Fruit fly (Drosophila melanogaster) whole organism, prepupa: Measurements from ENCODE around the gene Snx27.

Experiments
- Blimp-1 ChIP-seq: fragments of 200-800 bp; sonication (Bioruptor generic); optimal IDR thresholded peaks from 3 replicates; lab custom pipeline; 2017; ENCODE audit warnings: missing biosample characterization, missing genetic modification characterization, mild to moderate bottlenecking, moderate library complexity, missing genetic modification reagents
- CG10631 ChIP-seq: fragments of 200-800 bp; sonication (Bioruptor generic); optimal IDR thresholded peaks from 2 replicates; lab custom pipeline; 2016; ENCODE audit warnings: missing biosample characterization, missing genetic modification characterization
- CG11762 ChIP-seq: fragments of 200-800 bp; sonication (Bioruptor generic); optimal IDR thresholded peaks from 3 replicates; lab custom pipeline; 2016; ENCODE audit warnings: missing biosample characterization, missing genetic modification characterization; ENCODE audit not compliant: insufficient read depth
- CG11902 ChIP-seq: fragments of 200-800 bp; sonication (Bioruptor generic); optimal IDR thresholded peaks from 3 replicates; lab custom pipeline; 2016; ENCODE audit warnings: missing biosample characterization, missing genetic modification characterization
- CG15336 ChIP-seq: fragments of 200-800 bp; sonication (Bioruptor generic); IDR thresholded peaks from 2 replicates; pipeline ENCODE4 v1.3.6; 2022; ENCODE audit warnings: missing biosample characterization, missing genetic modification characterization
- CG1621 ChIP-seq: fragments of 200-800 bp; sonication (Bioruptor generic); optimal IDR thresholded peaks from 3 replicates; lab custom pipeline; 2018; ENCODE audit warnings: missing biosample characterization, mild to moderate bottlenecking, missing genetic modification characterization
- CG31627 ChIP-seq: fragments of 200-800 bp; sonication (Bioruptor generic); optimal IDR thresholded peaks from 3 replicates; lab custom pipeline; 2016; ENCODE audit warnings: missing biosample characterization, missing genetic modification characterization
- CG32006 ChIP-seq: fragments of 200-800 bp; sonication (Bioruptor generic); optimal IDR thresholded peaks from 3 replicates; lab custom pipeline; 2017; ENCODE audit warnings: missing biosample characterization, mild to moderate bottlenecking, missing genetic modification characterization
- CG4318 ChIP-seq: fragments of 200-800 bp; sonication (Bioruptor generic); optimal IDR thresholded peaks from 3 replicates; lab custom pipeline; 2017; ENCODE audit warnings: missing biosample characterization, mild to moderate bottlenecking, missing genetic modification characterization
- CG6276 ChIP-seq: fragments of 200-800 bp; sonication (Bioruptor generic); optimal IDR thresholded peaks from 2 replicates; lab custom pipeline; 2017; ENCODE audit warnings: missing biosample characterization, mild to moderate bottlenecking, missing genetic modification characterization
- CG6792 ChIP-seq: fragments of 200-800 bp; sonication (Bioruptor generic); optimal IDR thresholded peaks from 3 replicates; lab custom pipeline; 2016; ENCODE audit warnings: missing biosample characterization, missing genetic modification characterization
- CG6808 ChIP-seq: fragments of 200-800 bp; sonication (Bioruptor generic); optimal IDR thresholded peaks from 3 replicates; lab custom pipeline; 2017; ENCODE audit warnings: missing biosample characterization, missing genetic modification characterization, mild to moderate bottlenecking, moderate library complexity, missing genetic modification reagents
- CG6854 ChIP-seq: fragments of 200-800 bp; sonication (Bioruptor generic); optimal IDR thresholded peaks from 2 replicates; lab custom pipeline; 2017; ENCODE audit warnings: missing biosample characterization, mild to moderate bottlenecking, missing genetic modification characterization
- CG8319 ChIP-seq: fragments of 200-800 bp; sonication (Bioruptor generic); optimal IDR thresholded peaks from 3 replicates; lab custom pipeline; 2016; ENCODE audit warnings: missing biosample characterization, missing genetic modification characterization
- CG8632 ChIP-seq: fragments of 200-800 bp; sonication (Bioruptor generic); optimal IDR thresholded peaks from 3 replicates; lab custom pipeline; 2016; ENCODE audit warnings: missing biosample characterization, missing genetic modification characterization
- CG9139 ChIP-seq: fragments of 200-800 bp; sonication (Bioruptor generic); optimal IDR thresholded peaks from 3 replicates; lab custom pipeline; 2017; ENCODE audit warnings: missing biosample characterization, mild to moderate bottlenecking, missing genetic modification characterization
- Eip75B ChIP-seq: fragments of 200-800 bp; sonication (Bioruptor generic); optimal IDR thresholded peaks from 3 replicates; lab custom pipeline; 2016; ENCODE audit warnings: missing biosample characterization, missing genetic modification characterization
- Eip78C ChIP-seq: fragments of 200-800 bp; sonication (Bioruptor generic); peaks from one replicate; lab custom pipeline; 2016; ENCODE audit warnings: missing biosample characterization, missing genetic modification characterization
- Ets21C ChIP-seq: fragments of 200-800 bp; sonication (Bioruptor generic); optimal IDR thresholded peaks from 3 replicates; lab custom pipeline; 2016; ENCODE audit warnings: missing biosample characterization, missing genetic modification characterization
- Ets96B ChIP-seq: fragments of 200-800 bp; optimal IDR thresholded peaks from 2 replicates; lab custom pipeline; 2019; ENCODE audit warnings: missing biosample characterization, mild to moderate bottlenecking, missing genetic modification characterization, moderate library complexity
- Gug ChIP-seq: fragments of 200-800 bp; sonication (Bioruptor generic); IDR thresholded peaks from 2 replicates; pipeline ENCODE4 v1.3.6; 2022; ENCODE audit warnings: missing biosample characterization, missing genetic modification characterization
- Hr38 ChIP-seq: sonication (Bioruptor generic); optimal IDR thresholded peaks from 2 replicates; lab custom pipeline; 2016; ENCODE audit warnings: missing biosample characterization, missing genetic modification characterization
- Hr39 ChIP-seq: fragments of 200-800 bp; sonication (Bioruptor generic); optimal IDR thresholded peaks from 2 replicates; lab custom pipeline; 2016; ENCODE audit warnings: missing biosample characterization, missing genetic modification characterization
- Lpt ChIP-seq: fragments of 200-800 bp; sonication (Bioruptor generic); optimal IDR thresholded peaks from 3 replicates; lab custom pipeline; 2016; ENCODE audit warnings: missing biosample characterization, missing genetic modification characterization
- OdsH ChIP-seq: fragments of 200-800 bp; sonication (Bioruptor generic); optimal IDR thresholded peaks from 3 replicates; lab custom pipeline; 2016; ENCODE audit warnings: missing biosample characterization, missing genetic modification characterization
- cyc ChIP-seq: fragments of 200-800 bp; sonication (Bioruptor generic); optimal IDR thresholded peaks from 3 replicates; lab custom pipeline; 2016; ENCODE audit warnings: missing biosample characterization, missing genetic modification characterization
- dac ChIP-seq: fragments of 200-800 bp; sonication (Bioruptor generic); optimal IDR thresholded peaks from 2 replicates; lab custom pipeline; 2017; ENCODE audit warnings: missing biosample characterization, mild to moderate bottlenecking, missing genetic modification characterization
- dsx ChIP-seq: fragments of 200-800 bp; optimal IDR thresholded peaks from 3 replicates; lab custom pipeline; 2019; ENCODE audit warnings: missing biosample characterization, mild to moderate bottlenecking, missing genetic modification characterization, moderate library complexity; ENCODE audit not compliant: poor library complexity, severe bottlenecking
- eg ChIP-seq: fragments of 200-800 bp; sonication (Bioruptor generic); IDR thresholded peaks from 3 replicates; pipeline ENCODE4 v1.3.6; 2022; ENCODE audit warnings: missing biosample characterization, missing genetic modification characterization
- esn ChIP-seq: fragments of 200-800 bp; sonication (Bioruptor generic); optimal IDR thresholded peaks from 2 replicates; lab custom pipeline; 2016; ENCODE audit warnings: missing biosample characterization, mild to moderate bottlenecking, missing genetic modification characterization, moderate library complexity
- fd85E ChIP-seq: fragments of 200-800 bp; sonication (Bioruptor generic); optimal IDR thresholded peaks from 3 replicates; lab custom pipeline; 2016; ENCODE audit warnings: missing biosample characterization, missing genetic modification characterization
- salr ChIP-seq, 2 experiments: fragments of 200-800 bp; sonication (Bioruptor generic); optimal IDR thresholded peaks; 3 replicates each; lab custom pipeline; 2016 to 2018; ENCODE audit warnings: missing biosample characterization in 2 of 2, missing genetic modification characterization in 2 of 2, mild to moderate bottlenecking in 1 of 2
- spab ChIP-seq: fragments of 200-800 bp; sonication (Bioruptor generic); optimal IDR thresholded peaks from 2 replicates; lab custom pipeline; 2017; ENCODE audit warnings: missing biosample characterization, mild to moderate bottlenecking, missing genetic modification characterization, missing genetic modification reagents
- ss ChIP-seq, 2 experiments: fragments of 200-800 bp; sonication (Bioruptor generic); optimal IDR thresholded peaks; 2 replicates in 1 of 2; 3 replicates in 1 of 2; lab custom pipeline; 2017 to 2018; ENCODE audit warnings: mild to moderate bottlenecking in 2 of 2, missing biosample characterization in 2 of 2, missing genetic modification characterization in 2 of 2, moderate library complexity in 1 of 2
- svp ChIP-seq: fragments of 200-800 bp; sonication (Bioruptor generic); peaks from one replicate; lab custom pipeline; 2016; ENCODE audit warnings: missing biosample characterization, missing genetic modification characterization
- topi ChIP-seq: fragments of 200-800 bp; sonication (Bioruptor generic); optimal IDR thresholded peaks from 3 replicates; lab custom pipeline; 2016; ENCODE audit warnings: missing biosample characterization, missing genetic modification characterization

Gene Snx27

DNA sequence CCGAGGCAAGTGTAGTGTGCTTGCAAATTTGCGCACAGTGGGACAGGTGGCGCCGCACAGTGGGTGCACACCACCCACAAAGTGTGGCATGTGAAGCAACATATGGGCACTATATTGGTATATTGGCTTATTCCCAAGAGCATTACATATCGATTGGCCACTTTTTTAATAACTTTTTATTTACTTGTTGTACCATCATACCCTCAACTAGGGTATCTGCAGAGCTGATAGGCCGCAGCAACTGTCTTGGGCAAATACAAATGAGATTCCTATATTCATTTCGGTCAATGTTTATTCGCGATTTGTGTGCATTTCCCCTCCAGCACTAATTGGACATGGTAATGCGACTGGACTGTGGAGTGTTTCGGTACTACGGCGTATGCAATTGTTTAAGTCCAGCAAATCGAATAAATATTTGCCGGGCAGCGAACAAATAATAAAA lies 13.1 kb downstream of the Snx27 start (continued):
- TF ChIP-seq CG10631 (peak; percentile 87), esn (GFP tag; lab: Kevin White, UChicago) (peak; percentile 76), CG11902 (GFP tag; lab: Kevin White, UChicago) (peak; percentile 59), Ets21C (GFP tag; lab: Kevin White, UChicago) (peak; percentile 46), Hr38 (GFP tag; lab: Kevin White, UChicago) (peak; percentile 28), Eip75B (peak; percentile 87), CG31627 (GFP tag; lab: Kevin White, UChicago) (peak; percentile 63), CG9139 (GFP tag; lab: Kevin White, UChicago) (no peak), svp (GFP tag; lab: Kevin White, UChicago) (peak; percentile 86), dsx (peak; percentile 58), CG1621 (peak; percentile 73), CG6276 (GFP tag; lab: Kevin White, UChicago) (peak; percentile 87), CG4318 (peak; percentile 89), fd85E (GFP tag; lab: Kevin White, UChicago) (peak; percentile 34), Eip78C (GFP tag; lab: Kevin White, UChicago) (peak; percentile 96), CG6854 (GFP tag; lab: Kevin White, UChicago) (no peak), Lpt (GFP tag; lab: Kevin White, UChicago) (peak; percentile 91), CG6808 (GFP tag; lab: Kevin White, UChicago) (peak; percentile 69), salr (GFP tag; optimal IDR thresholded peaks at IDR 0.05; lab: Kevin White, UChicago) (peak; percentile 72 to 89), spab (GFP tag; lab: Kevin White, UChicago) (peak; percentile 68), eg (GFP tag; lab: Robert Waterston, UW) (peak; percentile 94), Ets96B (tag; lab: Kevin White, UChicago) (peak; percentile 78), topi (GFP tag; lab: Kevin White, UChicago) (peak; percentile 78), cyc (peak; percentile 73), CG8632 (GFP tag; lab: Kevin White, UChicago) (peak; percentile 77), Hr39 (peak; percentile 76), CG8319 (GFP tag; lab: Kevin White, UChicago) (peak; percentile 68), ss (GFP tag; optimal IDR thresholded peaks at IDR 0.05; lab: Kevin White, UChicago) (peak; percentile 27 to 62), OdsH (GFP tag; lab: Kevin White, UChicago) (peak; percentile 90)

DNA sequence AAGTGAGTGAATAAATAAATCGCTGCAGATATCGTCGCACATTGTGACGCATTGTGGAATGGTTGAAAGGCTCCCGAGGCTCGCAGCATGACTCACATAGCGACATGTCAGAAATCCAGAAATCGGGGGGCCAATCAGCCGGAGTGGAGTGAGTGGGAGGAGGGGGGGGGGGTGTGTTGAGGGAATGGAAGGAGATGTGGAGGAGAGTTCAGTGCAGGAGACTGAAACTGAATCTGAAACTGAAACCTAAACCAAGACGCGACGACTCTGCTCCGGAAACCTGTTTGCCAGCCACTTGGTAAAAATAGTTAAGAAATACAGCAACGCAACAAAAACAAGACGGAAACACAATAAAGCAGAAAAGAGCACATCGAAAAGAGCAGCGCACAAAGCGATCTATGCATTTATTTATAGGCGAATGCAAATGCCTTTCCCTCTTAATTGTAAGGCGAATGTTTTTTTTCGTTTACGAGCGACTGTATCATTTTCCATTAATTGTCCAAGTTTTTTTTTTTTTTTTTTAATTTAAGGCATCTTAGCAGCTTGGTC lies 13.6 kb downstream of the Snx27 start:
- peak in 1 of 2 experiments; percentile 57 for TF ChIP-seq ss (GFP tag; optimal IDR thresholded peaks at IDR 0.05; lab: Kevin White, UChicago)
- TF ChIP-seq CG32006 (GFP tag; lab: Kevin White, UChicago) = no peak
- TF ChIP-seq Blimp-1 = peak; percentile 31
- no peak for TF ChIP-seq dac (GFP tag; lab: Kevin White, UChicago)
- peak; percentile 77 for TF ChIP-seq CG1621
- TF ChIP-seq CG15336 (GFP tag; lab: Robert Waterston, UW) = no peak
- TF ChIP-seq CG6854 (GFP tag; lab: Kevin White, UChicago) = no peak
- no peak for TF ChIP-seq CG11762
- TF ChIP-seq Eip78C (GFP tag; lab: Kevin White, UChicago) = no peak
- TF ChIP-seq CG6792 (GFP tag; lab: Kevin White, UChicago) = no peak
- TF ChIP-seq CG6808 (GFP tag; lab: Kevin White, UChicago) = peak; percentile 52
- no peak for TF ChIP-seq fd85E (GFP tag; lab: Kevin White, UChicago)
- TF ChIP-seq, all 60 proteins: peak for 4

DNA sequence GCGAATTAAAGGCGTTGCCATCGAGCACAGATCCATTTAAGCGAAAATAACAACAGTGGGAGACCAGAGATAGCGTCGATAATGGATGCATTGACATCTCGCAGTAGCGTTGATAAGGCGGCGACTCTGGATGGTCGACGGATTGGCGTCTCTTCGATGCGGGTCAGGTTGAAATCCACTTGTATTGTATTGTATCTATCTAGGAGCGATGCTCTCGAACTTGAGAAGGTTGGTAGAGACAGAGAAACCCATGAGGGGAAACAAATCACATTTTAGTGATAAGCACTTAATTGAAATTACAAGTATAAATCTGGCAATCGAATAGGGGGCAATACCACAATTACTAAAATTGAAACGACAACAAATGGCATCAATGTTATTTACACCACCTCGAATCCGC lies 14.3 kb downstream of the Snx27 start:
- TF ChIP-seq Eip78C (GFP tag; lab: Kevin White, UChicago) = peak; percentile 55
- peak; percentile 97 for TF ChIP-seq svp (GFP tag; lab: Kevin White, UChicago)
- TF ChIP-seq CG11762 = no peak
- TF ChIP-seq Gug (GFP tag; lab: Robert Waterston, UW) = no peak
